Fruit fly (Drosophila melanogaster) whole organism, embryonic: Measurements from ENCODE around the gene CG8675.

Source experiments
- CG10209 ChIP-seq: fragments of 200-800 bp; sonication (Bioruptor generic); optimal IDR thresholded peaks from 3 replicates; lab custom pipeline; 2017; ENCODE audit warnings: missing biosample characterization, mild to moderate bottlenecking, missing genetic modification characterization, missing genetic modification reagents
- CG10565 ChIP-seq: fragments of 200-800 bp; sonication (Bioruptor generic); optimal IDR thresholded peaks from 3 replicates; lab custom pipeline; 2016; ENCODE audit warnings: missing biosample characterization, mild to moderate bottlenecking, missing genetic modification characterization
- CG11093 ChIP-seq: fragments of 200-800 bp; sonication (Bioruptor generic); IDR thresholded peaks from 3 replicates; pipeline ENCODE4 v1.3.6; 2022; ENCODE audit warnings: missing biosample characterization, missing genetic modification characterization
- CG17612 ChIP-seq: fragments of 200-800 bp; sonication (Bioruptor generic); IDR thresholded peaks from 2 replicates; pipeline ENCODE4 v1.3.6; 2022; ENCODE audit warnings: missing biosample characterization, missing genetic modification characterization
- CG2116 ChIP-seq: fragments of 200-800 bp; sonication (Bioruptor generic); optimal IDR thresholded peaks from 3 replicates; lab custom pipeline; 2018; ENCODE audit warnings: missing biosample characterization, mild to moderate bottlenecking, missing genetic modification characterization
- CG31441 ChIP-seq: fragments of 200-800 bp; sonication (Bioruptor generic); IDR thresholded peaks from 2 replicates; pipeline ENCODE4 v1.3.6; 2022; ENCODE audit warnings: missing biosample characterization, missing genetic modification characterization
- CG34224 ChIP-seq: fragments of 200-800 bp; sonication (Bioruptor generic); IDR thresholded peaks from 3 replicates; pipeline ENCODE4 v1.3.6; 2022; ENCODE audit warnings: missing biosample characterization, missing genetic modification characterization; ENCODE audit not compliant: partially characterized antibody
- CG42726 ChIP-seq: fragments of 200-800 bp; sonication (Bioruptor generic); IDR thresholded peaks from 2 replicates; pipeline ENCODE4 v1.3.6; 2022; ENCODE audit warnings: missing biosample characterization, missing genetic modification characterization; ENCODE audit not compliant: partially characterized antibody
- CG5953 ChIP-seq: fragments of 200-800 bp; sonication (Bioruptor generic); IDR thresholded peaks from 2 replicates; pipeline ENCODE4 v1.3.6; 2022; ENCODE audit warnings: missing biosample characterization, missing genetic modification characterization
- CG8944 ChIP-seq: fragments of 200-800 bp; sonication (Bioruptor generic); optimal IDR thresholded peaks from 3 replicates; lab custom pipeline; 2016; ENCODE audit warnings: missing biosample characterization, missing genetic modification characterization
- CoRest ChIP-seq: fragments of 200-800 bp; sonication (Bioruptor generic); optimal IDR thresholded peaks from 3 replicates; lab custom pipeline; 2018; ENCODE audit warnings: missing biosample characterization, mild to moderate bottlenecking, missing genetic modification characterization, moderate library complexity
- Doc3 ChIP-seq: fragments of 200-800 bp; sonication (Bioruptor generic); IDR thresholded peaks from 3 replicates; pipeline ENCODE4 v1.3.6; 2022; ENCODE audit warnings: missing biosample characterization, missing genetic modification characterization; ENCODE audit not compliant: partially characterized antibody
- Dp ChIP-seq: fragments of 200-800 bp; sonication (Bioruptor generic); optimal IDR thresholded peaks from 2 replicates; lab custom pipeline; 2018; ENCODE audit warnings: missing biosample characterization, mild to moderate bottlenecking, missing genetic modification characterization, moderate library complexity
- ERR ChIP-seq: fragments of 200-800 bp; sonication (Bioruptor generic); optimal IDR thresholded peaks from 2 replicates; lab custom pipeline; 2016; ENCODE audit warnings: missing biosample characterization, missing genetic modification characterization
- Fer2 ChIP-seq: fragments of 200-800 bp; sonication (Bioruptor generic); optimal IDR thresholded peaks from 2 replicates; lab custom pipeline; 2018; ENCODE audit warnings: missing biosample characterization, mild to moderate bottlenecking, missing genetic modification characterization, moderate library complexity
- HLH4C ChIP-seq: fragments of 200-800 bp; sonication (Bioruptor generic); IDR thresholded peaks from 3 replicates; pipeline ENCODE4 v1.3.6; 2022; ENCODE audit warnings: missing biosample characterization, missing genetic modification characterization; ENCODE audit not compliant: partially characterized antibody
- HmgD ChIP-seq: fragments of 200-800 bp; sonication (Bioruptor generic); optimal IDR thresholded peaks from 3 replicates; lab custom pipeline; 2016; ENCODE audit warnings: missing biosample characterization, missing genetic modification characterization
- Hr78 ChIP-seq, 2 experiments: fragments of 200-800 bp in 1 of 2; fragments of >200 bp in 1 of 2; sonication (Bioruptor generic) in 1 of 2; optimal IDR thresholded peaks; 2 replicates each; lab custom pipeline; 2017 to 2019; ENCODE audit warnings: missing biosample characterization in 2 of 2, missing genetic modification characterization in 2 of 2, mild to moderate bottlenecking in 1 of 2, moderate library complexity in 1 of 2
- Lpt ChIP-seq: fragments of >200 bp; optimal IDR thresholded peaks from 2 replicates; lab custom pipeline; 2018; ENCODE audit warnings: missing biosample characterization, missing genetic modification characterization
- Med ChIP-seq: fragments of 200-800 bp; sonication (Bioruptor generic); peaks from one replicate; lab custom pipeline; 2016; ENCODE audit warnings: missing biosample characterization, missing genetic modification characterization, mild to moderate bottlenecking, inconsistent platforms, moderate library complexity
- Nf-YC ChIP-seq: fragments of 200-800 bp; optimal IDR thresholded peaks from 3 replicates; lab custom pipeline; 2019; ENCODE audit warnings: missing biosample characterization, mild to moderate bottlenecking, missing genetic modification characterization, moderate library complexity
- Optix ChIP-seq: fragments of 200-800 bp; sonication (Bioruptor generic); IDR thresholded peaks from 3 replicates; pipeline ENCODE4 v1.3.6; 2022; ENCODE audit warnings: missing biosample characterization, missing genetic modification characterization
- Sox100B ChIP-seq: fragments of 200-800 bp; sonication (Bioruptor generic); optimal IDR thresholded peaks from 3 replicates; lab custom pipeline; 2018; ENCODE audit warnings: missing biosample characterization, mild to moderate bottlenecking, missing genetic modification characterization
- ato ChIP-seq: fragments of 200-800 bp; sonication (Bioruptor generic); IDR thresholded peaks from 2 replicates; pipeline ENCODE4 v1.3.6; 2022; ENCODE audit warnings: missing biosample characterization, missing genetic modification characterization; ENCODE audit not compliant: partially characterized antibody
- az2 ChIP-seq: fragments of 200-800 bp; sonication (Bioruptor generic); optimal IDR thresholded peaks from 3 replicates; lab custom pipeline; 2016; ENCODE audit warnings: missing biosample characterization, missing genetic modification characterization
- br ChIP-seq: fragments of >200 bp; optimal IDR thresholded peaks from 2 replicates; lab custom pipeline; 2017
- cad ChIP-seq: fragments of >200 bp; optimal IDR thresholded peaks from 2 replicates; lab custom pipeline; 2017; ENCODE audit warnings: missing biosample characterization, missing genetic modification characterization
- croc ChIP-seq: fragments of 200-800 bp; sonication (Bioruptor generic); conservative IDR thresholded peaks from 3 replicates; pipeline ENCODE4 v1.3.6; 2022; ENCODE audit warnings: missing biosample characterization, missing genetic modification characterization
- ewg ChIP-seq: fragments of 200-800 bp; sonication (Bioruptor generic); optimal IDR thresholded peaks from 3 replicates; lab custom pipeline; 2017; ENCODE audit warnings: mild to moderate bottlenecking, missing biosample characterization, missing genetic modification reagents, missing genetic modification characterization
- hkb ChIP-seq, 2 experiments: fragments of 200-800 bp in 1 of 2; fragments of >200 bp in 1 of 2; sonication (Bioruptor generic) in 1 of 2; IDR thresholded peaks in 1 of 2; optimal IDR thresholded peaks in 1 of 2; 2 replicates each; pipeline versions ENCODE4 v1.3.6 to Lab custom; 2017 to 2022; ENCODE audit warnings: missing biosample characterization in 1 of 2, missing genetic modification characterization in 1 of 2
- insv ChIP-seq, 2 experiments: fragments of 200-800 bp; sonication (Bioruptor generic); optimal IDR thresholded peaks; 3 replicates each; lab custom pipeline; 2016 to 2018; ENCODE audit warnings: missing biosample characterization in 2 of 2, missing genetic modification characterization in 2 of 2
- ken ChIP-seq: fragments of 200-800 bp; sonication (Bioruptor generic); IDR thresholded peaks from 3 replicates; pipeline ENCODE4 v1.3.6; 2022; ENCODE audit warnings: missing biosample characterization, missing genetic modification characterization
- kni ChIP-seq: fragments of 200-800 bp; sonication (Bioruptor generic); optimal IDR thresholded peaks from 3 replicates; lab custom pipeline; 2017; ENCODE audit warnings: mild to moderate bottlenecking, missing biosample characterization, missing genetic modification reagents, missing genetic modification characterization
- lola ChIP-seq, 3 experiments: fragments of >200 bp in 2 of 3; fragments of 200-800 bp in 1 of 3; sonication (Bioruptor generic) in 1 of 3; optimal IDR thresholded peaks; 2 replicates each; lab custom pipeline; 2017 to 2019; ENCODE audit warnings: missing biosample characterization in 3 of 3, missing genetic modification characterization in 3 of 3, mild to moderate bottlenecking in 1 of 3, moderate library complexity in 1 of 3
- nerfin-1 ChIP-seq: fragments of 200-800 bp; sonication (Bioruptor generic); optimal IDR thresholded peaks from 3 replicates; lab custom pipeline; 2019; ENCODE audit warnings: missing biosample characterization, mild to moderate bottlenecking, missing genetic modification characterization, moderate library complexity
- oc ChIP-seq: fragments of 200-800 bp; sonication (Bioruptor generic); optimal IDR thresholded peaks from 2 replicates; lab custom pipeline; 2018; ENCODE audit warnings: missing biosample characterization, mild to moderate bottlenecking, missing genetic modification characterization, moderate library complexity
- pho ChIP-seq: fragments of 200-800 bp; sonication (Bioruptor generic); optimal IDR thresholded peaks from 2 replicates; lab custom pipeline; 2016; ENCODE audit warnings: missing biosample characterization, missing genetic modification characterization
- ranshi ChIP-seq: fragments of 200-800 bp; sonication (Bioruptor generic); IDR thresholded peaks from 2 replicates; pipeline ENCODE4 v1.3.6; 2022; ENCODE audit warnings: missing biosample characterization, missing genetic modification characterization
- rib ChIP-seq: fragments of 200-800 bp; sonication (Bioruptor generic); IDR thresholded peaks from 2 replicates; pipeline ENCODE4 v1.3.6; 2022; ENCODE audit warnings: missing biosample characterization, missing genetic modification characterization
- sisA ChIP-seq: fragments of 200-800 bp; sonication (Bioruptor generic); IDR thresholded peaks from 2 replicates; pipeline ENCODE4 v1.3.6; 2022; ENCODE audit warnings: missing biosample characterization, missing genetic modification characterization
- slou ChIP-seq: fragments of 200-800 bp; sonication (Bioruptor generic); optimal IDR thresholded peaks from 3 replicates; lab custom pipeline; 2016; ENCODE audit warnings: missing biosample characterization, missing genetic modification characterization
- sna ChIP-seq: fragments of 200-800 bp; sonication (Bioruptor generic); IDR thresholded peaks from 2 replicates; pipeline ENCODE4 v1.3.6; 2022; ENCODE audit warnings: missing biosample characterization, missing genetic modification characterization; ENCODE audit not compliant: partially characterized antibody
- tll ChIP-seq, 2 experiments: fragments of 200-800 bp in 1 of 2; fragments of >200 bp in 1 of 2; sonication (Bioruptor generic) in 1 of 2; optimal IDR thresholded peaks; 2 replicates each; lab custom pipeline; 2017 to 2019; ENCODE audit warnings: missing biosample characterization in 2 of 2, missing genetic modification characterization in 2 of 2, mild to moderate bottlenecking in 1 of 2, moderate library complexity in 1 of 2
- tna ChIP-seq: fragments of 200-800 bp; sonication (Bioruptor generic); IDR thresholded peaks from 2 replicates; pipeline ENCODE4 v1.3.6; 2022; ENCODE audit warnings: missing biosample characterization, missing genetic modification characterization; ENCODE audit not compliant: partially characterized antibody
- ttk ChIP-seq: fragments of 200-800 bp; sonication (Bioruptor generic); IDR thresholded peaks from 2 replicates; pipeline ENCODE4 v2.1.2; 2022; ENCODE audit warnings: missing biosample characterization, missing genetic modification characterization
- vnd ChIP-seq: fragments of 200-800 bp; sonication (Bioruptor generic); IDR thresholded peaks from 3 replicates; pipeline ENCODE4 v1.3.6; 2022; ENCODE audit warnings: missing biosample characterization, missing genetic modification characterization; ENCODE audit not compliant: partially characterized antibody
- vvl ChIP-seq: fragments of 200-800 bp; sonication (Bioruptor generic); IDR thresholded peaks from 2 replicates; pipeline ENCODE4 v1.3.6; 2022; ENCODE audit warnings: missing biosample characterization, missing genetic modification characterization
- zf30C ChIP-seq: fragments of 200-800 bp; sonication (Bioruptor generic); optimal IDR thresholded peaks from 3 replicates; lab custom pipeline; 2018; ENCODE audit warnings: missing biosample characterization, mild to moderate bottlenecking, missing genetic modification characterization

The CG8675 gene

dm6 chrX:17292050-17292730, 42.9 kb upstream of the CG8675 start (continued):
- TF ChIP-seq croc (GFP tag; lab: Robert Waterston, UW) (no peak; the same call in 2 of the 3 replicates), Optix (peak; percentile 47; the same call in 1 of the 3 replicates), CG11093 (peak; percentile 45; the same call in 1 of the 3 replicates), lola (GFP tag; optimal IDR thresholded peaks at IDR 0.05; lab: Kevin White, UChicago) (peak in 1 of 3 experiments; percentile 16), br (lab: Kevin White, UChicago) (no peak), CG10565 (GFP tag; lab: Kevin White, UChicago) (no peak), ato (no peak), CoRest (tag; lab: Kevin White, UChicago) (peak; percentile 87), kni (GFP tag; lab: Kevin White, UChicago) (no peak), Doc3 (GFP tag; lab: Robert Waterston, UW) (no peak), CG17612 (GFP tag; lab: Robert Waterston, UW) (0 out of 2 replicates have a peak, but pooled peaks have one; percentile 18), vvl (GFP tag; lab: Robert Waterston, UW) (peak; percentile 61), ERR (GFP tag; lab: Kevin White, UChicago) (no peak), slou (GFP tag; lab: Kevin White, UChicago) (no peak), CG2116 (peak; percentile 26), Lpt (no peak), CG42726 (GFP tag; lab: Robert Waterston, UW) (no peak), Nf-YC (tag; lab: Kevin White, UChicago) (peak; percentile 60), vnd (no peak), Med (GFP tag; lab: Kevin White, UChicago) (peak; percentile 89), CG10209 (GFP tag; lab: Kevin White, UChicago) (peak; percentile 77), Hr78 (GFP tag; optimal IDR thresholded peaks at IDR 0.05; lab: Kevin White, UChicago) (peak in 1 of 2 experiments; percentile 1), Fer2 (tag; lab: Kevin White, UChicago) (peak; percentile 28), Dp (GFP tag; lab: Kevin White, UChicago) (no peak), Sox100B (GFP tag; lab: Kevin White, UChicago) (peak; percentile 81), CG5953 (GFP tag; lab: Robert Waterston, UW) (no peak), tll (GFP tag; optimal IDR thresholded peaks at IDR 0.05; lab: Kevin White, UChicago) (no peak), CG31441 (GFP tag; lab: Robert Waterston, UW) (peak; percentile 71), cad (no peak), insv (GFP tag; optimal IDR thresholded peaks at IDR 0.05; lab: Kevin White, UChicago) (no peak), sisA (no peak; the same call in 1 of the 2 replicates), oc (peak; percentile 23), rib (no peak), nerfin-1 (tag; lab: Kevin White, UChicago) (peak; percentile 60), tna (no peak), HLH4C (no peak), sna (GFP tag; lab: Robert Waterston, UW) (no peak), HmgD (no peak), ttk (GFP tag; lab: Robert Waterston, UW) (peak; percentile 40; the same call in 1 of the 2 replicates), az2 (peak; percentile 60), hkb (optimal IDR thresholded peaks at IDR 0.05; lab: Kevin White, UChicago) (no peak), hkb (GFP tag; IDR thresholded peaks at IDR 0.05; lab: Robert Waterston, UW) (peak; percentile 76), ranshi (GFP tag; lab: Robert Waterston, UW) (peak; percentile 49; the same call in 1 of the 2 replicates), zf30C (no peak), CG8944 (GFP tag; lab: Kevin White, UChicago) (no peak), pho (GFP tag; lab: Kevin White, UChicago) (peak; percentile 7), ken (GFP tag; lab: Robert Waterston, UW) (peak; percentile 64; the same call in 2 of the 3 replicates), ewg (GFP tag; lab: Kevin White, UChicago) (peak; percentile 40), CG34224 (GFP tag; lab: Robert Waterston, UW) (no peak)
